Fruit fly (Drosophila melanogaster) whole organism, embryonic: ENCODE data around the gene Atx-1.

ENCODE experiments used
- Atf3 ChIP-seq: fragments of 200-800 bp; sonication (Bioruptor generic); optimal IDR thresholded peaks from 3 replicates; lab custom pipeline; 2016; ENCODE audit warnings: missing biosample characterization, missing genetic modification characterization
- C15 ChIP-seq: fragments of 200-800 bp; sonication (Bioruptor generic); IDR thresholded peaks from 3 replicates; pipeline ENCODE4 v1.3.6; 2022; ENCODE audit warnings: missing biosample characterization, missing genetic modification characterization
- CG11093 ChIP-seq: fragments of 200-800 bp; sonication (Bioruptor generic); IDR thresholded peaks from 3 replicates; pipeline ENCODE4 v1.3.6; 2022; ENCODE audit warnings: missing biosample characterization, missing genetic modification characterization
- CG11504 ChIP-seq: fragments of 200-800 bp; sonication (Bioruptor generic); optimal IDR thresholded peaks from 3 replicates; lab custom pipeline; 2019; ENCODE audit warnings: missing biosample characterization, mild to moderate bottlenecking, missing genetic modification characterization, moderate library complexity
- CG13287 ChIP-seq: fragments of 200-800 bp; sonication (Bioruptor generic); IDR thresholded peaks from 2 replicates; pipeline ENCODE4 v1.3.6; 2022; ENCODE audit warnings: missing biosample characterization, missing genetic modification characterization; ENCODE audit not compliant: partially characterized antibody
- CG14710 ChIP-seq: fragments of 200-800 bp; sonication (Bioruptor generic); optimal IDR thresholded peaks from 3 replicates; lab custom pipeline; 2019; ENCODE audit warnings: missing biosample characterization, mild to moderate bottlenecking, missing genetic modification characterization, moderate library complexity
- CG17328 ChIP-seq: fragments of 200-800 bp; sonication (Bioruptor generic); IDR thresholded peaks from 2 replicates; pipeline ENCODE4 v1.3.6; 2022; ENCODE audit warnings: missing biosample characterization, missing genetic modification characterization
- CG17612 ChIP-seq: fragments of 200-800 bp; sonication (Bioruptor generic); IDR thresholded peaks from 2 replicates; pipeline ENCODE4 v1.3.6; 2022; ENCODE audit warnings: missing biosample characterization, missing genetic modification characterization
- CG18619 ChIP-seq: fragments of 200-800 bp; sonication (Bioruptor generic); optimal IDR thresholded peaks from 3 replicates; lab custom pipeline; 2017; ENCODE audit warnings: missing biosample characterization, mild to moderate bottlenecking, missing genetic modification characterization
- CG2129 ChIP-seq: fragments of 200-800 bp; sonication (Bioruptor generic); IDR thresholded peaks from 2 replicates; pipeline ENCODE4 v1.3.6; 2022; ENCODE audit warnings: missing biosample characterization, missing genetic modification characterization; ENCODE audit not compliant: partially characterized antibody
- CG2712 ChIP-seq: fragments of 200-800 bp; optimal IDR thresholded peaks from 3 replicates; lab custom pipeline; 2019; ENCODE audit warnings: missing biosample characterization, mild to moderate bottlenecking, missing genetic modification characterization, moderate library complexity
- CG3065 ChIP-seq: fragments of 200-800 bp; sonication (Bioruptor generic); optimal IDR thresholded peaks from 2 replicates; lab custom pipeline; 2016; ENCODE audit warnings: missing biosample characterization, missing genetic modification characterization
- CG3838 ChIP-seq: fragments of 200-800 bp; sonication (Bioruptor generic); optimal IDR thresholded peaks from 3 replicates; lab custom pipeline; 2016; ENCODE audit warnings: missing biosample characterization, missing genetic modification characterization
- CG3847 ChIP-seq: fragments of 200-800 bp; sonication (Bioruptor generic); IDR thresholded peaks from 2 replicates; pipeline ENCODE4 v1.3.6; 2022; ENCODE audit warnings: missing biosample characterization, missing genetic modification characterization
- CG4424 ChIP-seq: fragments of 200-800 bp; sonication (Bioruptor generic); optimal IDR thresholded peaks from 3 replicates; lab custom pipeline; 2016; ENCODE audit warnings: missing biosample characterization, missing genetic modification characterization
- CG4820 ChIP-seq: fragments of 200-800 bp; sonication (Bioruptor generic); optimal IDR thresholded peaks from 3 replicates; lab custom pipeline; 2016; ENCODE audit warnings: missing biosample characterization, missing genetic modification characterization
- CG5180 ChIP-seq: fragments of 200-800 bp; sonication (Bioruptor generic); optimal IDR thresholded peaks from 3 replicates; lab custom pipeline; 2017; ENCODE audit warnings: missing biosample characterization, missing genetic modification characterization, mild to moderate bottlenecking, moderate library complexity, missing genetic modification reagents
- CG5953 ChIP-seq: fragments of 200-800 bp; sonication (Bioruptor generic); IDR thresholded peaks from 2 replicates; pipeline ENCODE4 v1.3.6; 2022; ENCODE audit warnings: missing biosample characterization, missing genetic modification characterization
- CG6254 ChIP-seq: fragments of 200-800 bp; sonication (Bioruptor generic); optimal IDR thresholded peaks from 3 replicates; lab custom pipeline; 2017; ENCODE audit warnings: mild to moderate bottlenecking, missing biosample characterization, missing genetic modification reagents, missing genetic modification characterization
- CG6689 ChIP-seq: fragments of 200-800 bp; sonication (Bioruptor generic); IDR thresholded peaks from 2 replicates; pipeline ENCODE4 v1.3.6; 2022; ENCODE audit warnings: missing biosample characterization, missing genetic modification characterization
- CG6765 ChIP-seq: fragments of 200-800 bp; sonication (Bioruptor generic); optimal IDR thresholded peaks from 3 replicates; lab custom pipeline; 2017; ENCODE audit warnings: missing biosample characterization, mild to moderate bottlenecking, missing genetic modification characterization
- CG7745 ChIP-seq: fragments of 200-800 bp; sonication (Bioruptor generic); optimal IDR thresholded peaks from 2 replicates; lab custom pipeline; 2018; ENCODE audit warnings: missing biosample characterization, mild to moderate bottlenecking, missing genetic modification characterization, moderate library complexity
- CG9727 ChIP-seq: fragments of 200-800 bp; sonication (Bioruptor generic); optimal IDR thresholded peaks from 3 replicates; lab custom pipeline; 2017; ENCODE audit warnings: missing biosample characterization, mild to moderate bottlenecking, missing genetic modification characterization
- CG9817 ChIP-seq: fragments of 200-800 bp; sonication (Bioruptor generic); optimal IDR thresholded peaks from 2 replicates; lab custom pipeline; 2018; ENCODE audit warnings: missing biosample characterization, mild to moderate bottlenecking, missing genetic modification characterization, moderate library complexity
- Camta ChIP-seq: fragments of 200-800 bp; sonication (Bioruptor generic); optimal IDR thresholded peaks from 2 replicates; lab custom pipeline; 2016; ENCODE audit warnings: missing biosample characterization, missing genetic modification characterization
- CkIIα-i1 ChIP-seq: fragments of 200-800 bp; sonication (Bioruptor generic); IDR thresholded peaks from 2 replicates; pipeline ENCODE4 v1.3.6; 2022; ENCODE audit warnings: missing biosample characterization, missing genetic modification characterization
- Hand ChIP-seq: fragments of 200-800 bp; sonication (Bioruptor generic); optimal IDR thresholded peaks from 2 replicates; lab custom pipeline; 2017; ENCODE audit warnings: mild to moderate bottlenecking, missing biosample characterization, missing genetic modification reagents, missing genetic modification characterization
- HmgZ ChIP-seq: fragments of 200-800 bp; sonication (Bioruptor generic); optimal IDR thresholded peaks from 2 replicates; lab custom pipeline; 2018; ENCODE audit warnings: missing biosample characterization, mild to moderate bottlenecking, missing genetic modification characterization
- Hr3 ChIP-seq: fragments of 200-800 bp; sonication (Bioruptor generic); optimal IDR thresholded peaks from 3 replicates; lab custom pipeline; 2016; ENCODE audit warnings: missing biosample characterization, missing genetic modification characterization
- Optix ChIP-seq: fragments of 200-800 bp; sonication (Bioruptor generic); IDR thresholded peaks from 3 replicates; pipeline ENCODE4 v1.3.6; 2022; ENCODE audit warnings: missing biosample characterization, missing genetic modification characterization
- Pdp1 ChIP-seq, 2 experiments: fragments of 200-800 bp; sonication (Bioruptor generic); optimal IDR thresholded peaks; 3 replicates each; lab custom pipeline; 2016; ENCODE audit warnings: missing biosample characterization in 2 of 2, missing genetic modification characterization in 2 of 2, mild to moderate bottlenecking in 1 of 2, moderate library complexity in 1 of 2
- Scr ChIP-seq: fragments of 200-800 bp; sonication (Bioruptor generic); IDR thresholded peaks from 2 replicates; pipeline ENCODE4 v1.3.6; 2022; ENCODE audit warnings: missing biosample characterization, missing genetic modification characterization; ENCODE audit not compliant: partially characterized antibody
- Xbp1 ChIP-seq: fragments of 200-800 bp; sonication (Bioruptor generic); optimal IDR thresholded peaks from 3 replicates; lab custom pipeline; 2016; ENCODE audit warnings: missing biosample characterization, mild to moderate bottlenecking, missing genetic modification characterization
- cas ChIP-seq: fragments of 200-800 bp; sonication (Bioruptor generic); IDR thresholded peaks from 2 replicates; pipeline ENCODE4 v1.3.6; 2022; ENCODE audit warnings: missing biosample characterization, missing genetic modification characterization
- caup ChIP-seq: fragments of 200-800 bp; sonication (Bioruptor generic); optimal IDR thresholded peaks from 3 replicates; lab custom pipeline; 2017; ENCODE audit warnings: missing biosample characterization, mild to moderate bottlenecking, missing genetic modification characterization, moderate library complexity; ENCODE audit not compliant: severe bottlenecking
- cg ChIP-seq: fragments of 200-800 bp; sonication (Bioruptor generic); optimal IDR thresholded peaks from 3 replicates; lab custom pipeline; 2019; ENCODE audit warnings: missing biosample characterization, mild to moderate bottlenecking, missing genetic modification characterization, moderate library complexity
- dmrt99B ChIP-seq: fragments of 200-800 bp; sonication (Bioruptor generic); optimal IDR thresholded peaks from 2 replicates; lab custom pipeline; 2018; ENCODE audit warnings: missing biosample characterization, mild to moderate bottlenecking, missing genetic modification characterization, moderate library complexity
- ems ChIP-seq: fragments of 200-800 bp; sonication (Bioruptor generic); optimal IDR thresholded peaks from 3 replicates; lab custom pipeline; 2016; ENCODE audit warnings: missing biosample characterization, missing genetic modification characterization
- fd64A ChIP-seq: fragments of 200-800 bp; sonication (Bioruptor generic); optimal IDR thresholded peaks from 3 replicates; lab custom pipeline; 2018; ENCODE audit warnings: missing biosample characterization, mild to moderate bottlenecking, missing genetic modification characterization
- luna ChIP-seq: fragments of 200-800 bp; sonication (Bioruptor generic); optimal IDR thresholded peaks from 2 replicates; lab custom pipeline; 2016; ENCODE audit warnings: missing biosample characterization, missing genetic modification characterization
- oc ChIP-seq: fragments of 200-800 bp; sonication (Bioruptor generic); optimal IDR thresholded peaks from 2 replicates; lab custom pipeline; 2018; ENCODE audit warnings: missing biosample characterization, mild to moderate bottlenecking, missing genetic modification characterization, moderate library complexity
- pan ChIP-seq, 4 experiments: fragments of >200 bp in 3 of 4; fragments of 200-800 bp in 1 of 4; sonication (Bioruptor generic) in 1 of 4; optimal IDR thresholded peaks in 3 of 4; IDR thresholded peaks in 1 of 4; 2 replicates each; pipeline versions ENCODE4 v1.3.6 to Lab custom; 2017 to 2022; ENCODE audit warnings: missing biosample characterization in 2 of 4, missing genetic modification characterization in 2 of 4, mixed read lengths in 1 of 4
- sc ChIP-seq, 3 experiments: fragments of >200 bp in 2 of 3; fragments of 200-800 bp in 1 of 3; sonication (Bioruptor generic) in 1 of 3; optimal IDR thresholded peaks; 2 replicates in 2 of 3; 3 replicates in 1 of 3; lab custom pipeline; 2017; ENCODE audit warnings: mild to moderate bottlenecking in 1 of 3, missing biosample characterization in 1 of 3, missing genetic modification characterization in 1 of 3, missing genetic modification reagents in 1 of 3
- stc ChIP-seq: fragments of 200-800 bp; sonication (Bioruptor generic); IDR thresholded peaks from 2 replicates; pipeline ENCODE4 v1.3.6; 2022; ENCODE audit warnings: missing biosample characterization, missing genetic modification characterization
- tna ChIP-seq: fragments of 200-800 bp; sonication (Bioruptor generic); IDR thresholded peaks from 2 replicates; pipeline ENCODE4 v1.3.6; 2022; ENCODE audit warnings: missing biosample characterization, missing genetic modification characterization; ENCODE audit not compliant: partially characterized antibody
- tx ChIP-seq: fragments of 200-800 bp; sonication (Bioruptor generic); optimal IDR thresholded peaks from 2 replicates; lab custom pipeline; 2016; ENCODE audit warnings: missing biosample characterization, missing genetic modification characterization
- vvl ChIP-seq: fragments of 200-800 bp; sonication (Bioruptor generic); IDR thresholded peaks from 2 replicates; pipeline ENCODE4 v1.3.6; 2022; ENCODE audit warnings: missing biosample characterization, missing genetic modification characterization
- zfh1 ChIP-seq: fragments of 200-800 bp; sonication (Bioruptor generic); IDR thresholded peaks from 3 replicates; pipeline ENCODE4 v1.3.6; 2022; ENCODE audit warnings: missing biosample characterization, missing genetic modification characterization
- zfh2 ChIP-seq: fragments of 200-800 bp; sonication (Bioruptor generic); optimal IDR thresholded peaks from 2 replicates; lab custom pipeline; 2016; ENCODE audit warnings: missing biosample characterization, missing genetic modification characterization

Gene Atx-1

DNA sequence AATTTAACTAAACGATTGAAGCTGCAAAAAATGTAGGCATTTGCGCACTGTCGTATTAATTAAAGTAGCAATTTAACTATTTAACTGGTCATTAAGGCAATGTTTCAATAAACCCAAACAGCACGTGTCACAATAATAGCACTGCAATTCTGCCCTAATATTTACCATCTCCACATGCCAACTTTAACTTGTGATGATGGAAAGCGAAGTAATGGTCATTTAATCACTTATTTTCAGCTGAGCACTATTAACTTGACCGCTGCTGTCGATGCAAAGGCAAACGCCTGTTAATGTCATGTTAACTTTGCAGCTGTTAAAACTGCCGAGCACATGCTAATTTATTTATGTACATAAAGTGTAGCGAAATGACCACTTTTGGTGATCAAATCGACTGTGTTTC lies 28.8 kb upstream of the Atx-1 start (continued):
- peak; percentile 90 for TF ChIP-seq vvl (GFP tag; lab: Robert Waterston, UW)
- peak; percentile 47 for TF ChIP-seq CG6765 (GFP tag; lab: Kevin White, UChicago)
- peak; percentile 87 for TF ChIP-seq zfh1 (GFP tag; lab: Robert Waterston, UW)
- TF ChIP-seq zfh2, result peak; percentile 84
- peak; percentile 80 for TF ChIP-seq CG6689 (GFP tag; lab: Robert Waterston, UW)
- TF ChIP-seq oc, result peak; percentile 57
- no peak for TF ChIP-seq Scr (GFP tag; lab: Robert Waterston, UW)
- TF ChIP-seq caup (GFP tag; lab: Kevin White, UChicago), result peak; percentile 80
- no peak for TF ChIP-seq CG7745 (tag; lab: Kevin White, UChicago)
- peak; percentile 86 for TF ChIP-seq Xbp1 (GFP tag; lab: Kevin White, UChicago)
- peak; percentile 69 for TF ChIP-seq CG4820 (GFP tag; lab: Kevin White, UChicago)
- TF ChIP-seq CG18619 (GFP tag; lab: Kevin White, UChicago), result peak; percentile 81
- TF ChIP-seq CG2712, result peak; percentile 76
- TF ChIP-seq CG17612, result peak; percentile 72; the same call in 1 of the 2 replicates
- TF ChIP-seq HmgZ (tag; lab: Kevin White, UChicago), result peak; percentile 81
- TF ChIP-seq Camta, result peak; percentile 74
- TF ChIP-seq pan (optimal IDR thresholded peaks at IDR 0.05; lab: Kevin White, UChicago), result no peak
- peak in 1 of 2 experiments; percentile 92 for TF ChIP-seq pan (GFP tag; optimal IDR thresholded peaks at IDR 0.05 in 1 of 2, IDR thresholded peaks at IDR 0.05 in 1 of 2)
- TF ChIP-seq cas, result peak; percentile 28; the same call in 1 of the 2 replicates
- TF ChIP-seq Pdp1 (GFP tag; optimal IDR thresholded peaks at IDR 0.05; lab: Kevin White, UChicago), result peak; percentile 72 to 76
- peak; percentile 79 for TF ChIP-seq CG4424 (GFP tag; lab: Kevin White, UChicago)
- peak; percentile 59 for TF ChIP-seq luna
- peak; percentile 83 for TF ChIP-seq CG3847 (GFP tag; lab: Robert Waterston, UW)
- TF ChIP-seq CG3838, result peak; percentile 26
- TF ChIP-seq ems (GFP tag; lab: Kevin White, UChicago), result peak; percentile 82
- peak; percentile 74 for TF ChIP-seq Atf3 (GFP tag; lab: Kevin White, UChicago)
- TF ChIP-seq CG9817, result peak; percentile 78
- peak; percentile 56 for TF ChIP-seq Hand (GFP tag; lab: Kevin White, UChicago)
- peak; percentile 89 for TF ChIP-seq dmrt99B (tag; lab: Kevin White, UChicago)
- peak; percentile 57 for TF ChIP-seq tx (GFP tag; lab: Kevin White, UChicago)
- TF ChIP-seq CkIIα-i1, result peak; percentile 62
- TF ChIP-seq CG11504 (tag; lab: Kevin White, UChicago), result peak; percentile 88
- no peak for TF ChIP-seq CG2129
- no peak for TF ChIP-seq sc (optimal IDR thresholded peaks at IDR 0.05; lab: Kevin White, UChicago)
- peak; percentile 27 for TF ChIP-seq sc (GFP tag; optimal IDR thresholded peaks at IDR 0.05; lab: Kevin White, UChicago)
- no peak for TF ChIP-seq cg (GFP tag; lab: Kevin White, UChicago)
- TF ChIP-seq CG6254 (GFP tag; lab: Kevin White, UChicago), result peak; percentile 46
- TF ChIP-seq CG14710 (tag; lab: Kevin White, UChicago), result peak; percentile 41
- TF ChIP-seq tna (GFP tag; lab: Robert Waterston, UW), result no peak
- no peak for TF ChIP-seq CG13287
- peak; percentile 90 for TF ChIP-seq CG5953 (GFP tag; lab: Robert Waterston, UW)
- peak; percentile 67 for TF ChIP-seq CG9727 (GFP tag; lab: Kevin White, UChicago)
- peak; percentile 65 for TF ChIP-seq Hr3 (GFP tag; lab: Kevin White, UChicago)
- peak; percentile 44 for TF ChIP-seq CG3065
- peak; percentile 88 for TF ChIP-seq CG17328 (GFP tag; lab: Robert Waterston, UW)
- peak; percentile 48; the same call in 1 of the 3 replicates for TF ChIP-seq C15
- TF ChIP-seq fd64A, result peak; percentile 12
- TF ChIP-seq CG11093 (GFP tag; lab: Robert Waterston, UW), result peak; percentile 81
- peak; percentile 86 for TF ChIP-seq Optix (GFP tag; lab: Robert Waterston, UW)
- TF ChIP-seq stc, result peak; percentile 83
- TF ChIP-seq CG5180 (GFP tag; lab: Kevin White, UChicago), result peak; percentile 65
